Worm (Caenorhabditis elegans) whole organism, late embryonic: ENCODE results near the gene ZC168.2.

Experiments used
- ceh-19 ChIP-seq: fragments of 200-800 bp; sonication (Bioruptor generic); optimal IDR thresholded peaks from 2 replicates; lab custom pipeline; 2018; ENCODE audit warnings: mild to moderate bottlenecking, missing genetic modification characterization, missing compliant biosample characterization
- eyg-1 ChIP-seq: sonication (generic microtip); optimal IDR thresholded peaks from 2 replicates; lab custom pipeline; 2016; ENCODE audit warnings: missing genotype, missing genetic modification characterization, missing compliant biosample characterization
- fkh-6 ChIP-seq: sonication (generic microtip); optimal IDR thresholded peaks from 2 replicates; lab custom pipeline; 2016; ENCODE audit warnings: missing genetic modification characterization, missing compliant biosample characterization
- nhr-11 ChIP-seq: fragments of 150-350 bp; optimal IDR thresholded peaks from 2 replicates; lab custom pipeline; 2014; ENCODE audit warnings: missing biosample characterization, missing genetic modification characterization
- pha-4 ChIP-seq: fragments of 150-350 bp; optimal IDR thresholded peaks from 2 replicates; lab custom pipeline; 2018; ENCODE audit warnings: missing biosample characterization, missing genetic modification reagents, missing genetic modification characterization
- rnt-1 ChIP-seq: sonication (generic microtip); optimal IDR thresholded peaks from 2 replicates; lab custom pipeline; 2016; ENCODE audit warnings: missing genetic modification characterization, missing compliant biosample characterization
- tbx-2 ChIP-seq: sonication (generic microtip); optimal IDR thresholded peaks from 2 replicates; lab custom pipeline; 2016; ENCODE audit warnings: missing genetic modification characterization, missing compliant biosample characterization
- unc-86 ChIP-seq: sonication (generic microtip); optimal IDR thresholded peaks from 2 replicates; lab custom pipeline; 2016; ENCODE audit warnings: missing genetic modification characterization, missing compliant biosample characterization

- TF ChIP-seq eyg-1 (tag; lab: Kevin White, UChicago) (no peak), pha-4 (tag; lab: Kevin White, UChicago) (no peak), fkh-6 (tag; lab: Kevin White, UChicago) (no peak), tbx-2 (tag; lab: Kevin White, UChicago) (no peak), nhr-11 (tag; lab: Kevin White, UChicago) (no peak), ceh-19 (no peak), rnt-1 (tag; lab: Kevin White, UChicago) (no peak), unc-86 (tag; lab: Kevin White, UChicago) (no peak)
These were observed 45.6 kb upstream of the ZC168.2 start, which contains the start of gene fmo-2 for ce11 chrIV:10682155-10682749.
